Fruit fly (Drosophila melanogaster): ENCODE results near the gene SA1.
A peak's percentile ranks its signal among the peaks of the same experiment; 100 is the strongest.

The SA1 gene

DNA sequence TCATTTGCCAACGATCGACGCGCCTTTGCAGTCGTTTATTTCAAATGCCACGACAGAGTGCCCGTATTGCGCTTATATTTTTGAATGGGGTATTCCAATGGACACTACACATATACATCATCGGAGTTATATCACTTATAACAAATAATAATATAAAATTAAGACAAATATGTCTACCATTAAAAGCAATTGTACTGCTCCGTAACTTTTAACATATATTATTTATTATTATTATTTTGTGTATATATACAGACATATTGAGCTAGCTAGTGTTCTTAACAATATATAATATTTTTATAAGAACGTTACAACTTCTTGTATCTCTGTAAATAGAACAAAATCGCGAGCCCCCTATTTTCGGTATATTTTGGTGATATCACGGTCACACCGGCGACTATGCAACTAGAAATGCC, 13.8 kb downstream of the SA1 start, which contains the start of the genes sip2 and Coprox (continued):
- TF ChIP-seq toy (GFP tag; IDR thresholded peaks at IDR 0.05), result no peak
- TF ChIP-seq CG6765 (GFP tag; optimal IDR thresholded peaks at IDR 0.05), result no peak
- peak; percentile 73 for TF ChIP-seq Ssrp (tag; optimal IDR thresholded peaks at IDR 0.05)
- TF ChIP-seq gem (tag; optimal IDR thresholded peaks at IDR 0.05), result peak; percentile 87
- no peak for TF ChIP-seq CG8089 (GFP tag; optimal IDR thresholded peaks at IDR 0.05)
- TF ChIP-seq wek (GFP tag; optimal IDR thresholded peaks at IDR 0.05), result peak; percentile 95
- peak; percentile 19 for TF ChIP-seq CG18764 (GFP tag; optimal IDR thresholded peaks at IDR 0.05)
- no peak for TF ChIP-seq CG3065 (GFP tag; optimal IDR thresholded peaks at IDR 0.05)
- 0 out of 2 replicates have a peak, but pooled peaks have one; percentile 17 for TF ChIP-seq wdn (GFP tag; IDR thresholded peaks at IDR 0.05)
- TF ChIP-seq ind (GFP tag; optimal IDR thresholded peaks at IDR 0.05), result peak; percentile 69
- no peak for TF ChIP-seq NK7.1 (GFP tag; optimal IDR thresholded peaks at IDR 0.05)
- peak; percentile 50 for TF ChIP-seq Chrac-16 (GFP tag; optimal IDR thresholded peaks at IDR 0.05)
- TF ChIP-seq Ets97D (GFP tag; optimal IDR thresholded peaks at IDR 0.05), result no peak
- TF ChIP-seq CG12659 (GFP tag; optimal IDR thresholded peaks at IDR 0.05), result peak; percentile 75
- TF ChIP-seq CG7556 (GFP tag; optimal IDR thresholded peaks at IDR 0.05), result peak; percentile 71
- no peak for TF ChIP-seq CG11247 (GFP tag; IDR thresholded peaks at IDR 0.05)
- no peak for TF ChIP-seq CHES-1-like (GFP tag; optimal IDR thresholded peaks at IDR 0.05)
- peak; percentile 62 for TF ChIP-seq CG3995 (GFP tag; optimal IDR thresholded peaks at IDR 0.05)
- peak; percentile 62 for TF ChIP-seq CG2116 (GFP tag; optimal IDR thresholded peaks at IDR 0.05)
- peak; percentile 63 for TF ChIP-seq CG10209 (GFP tag; optimal IDR thresholded peaks at IDR 0.05)
- TF ChIP-seq CG17802 (tag; optimal IDR thresholded peaks at IDR 0.05), result peak; percentile 29
- no peak for TF ChIP-seq C15 (GFP tag; IDR thresholded peaks at IDR 0.05)
- no peak for TF ChIP-seq CG11398 (GFP tag; optimal IDR thresholded peaks at IDR 0.05)
- TF ChIP-seq CG18599 (GFP tag; optimal IDR thresholded peaks at IDR 0.05), result peak; percentile 75
- peak; percentile 43; the same call in 1 of the 2 replicates for TF ChIP-seq sisA (GFP tag; IDR thresholded peaks at IDR 0.05)
- peak; percentile 50 for TF ChIP-seq fd3F (GFP tag; optimal IDR thresholded peaks at IDR 0.05)
- TF ChIP-seq CG31365 (tag; optimal IDR thresholded peaks at IDR 0.05), result no peak
- peak; percentile 76 for TF ChIP-seq phol (tag; optimal IDR thresholded peaks at IDR 0.05)
- peak; percentile 29; the same call in 1 of the 2 replicates for TF ChIP-seq HLH3B (GFP tag; IDR thresholded peaks at IDR 0.05)
- TF ChIP-seq Lim3 (GFP tag; IDR thresholded peaks at IDR 0.05), result no peak
- TF ChIP-seq ewg (GFP tag; optimal IDR thresholded peaks at IDR 0.05), result peak; percentile 27
- TF ChIP-seq luna (GFP tag; optimal IDR thresholded peaks at IDR 0.05), result no peak
- TF ChIP-seq H2.0 (GFP tag; IDR thresholded peaks at IDR 0.05), result peak; percentile 48
- TF ChIP-seq CG11093 (GFP tag; IDR thresholded peaks at IDR 0.05), result no peak
- TF ChIP-seq ap (GFP tag; IDR thresholded peaks at IDR 0.05), result no peak
- peak; percentile 18 for TF ChIP-seq NfI (GFP tag; optimal IDR thresholded peaks at IDR 0.05)
- peak; percentile 39 for TF ChIP-seq pzg (GFP tag; optimal IDR thresholded peaks at IDR 0.05)
- peak; percentile 60 for TF ChIP-seq Nf-YB (GFP tag; optimal IDR thresholded peaks at IDR 0.05)
- TF ChIP-seq Fer2 (tag; optimal IDR thresholded peaks at IDR 0.05), result peak; percentile 53
- TF ChIP-seq zen (tag; optimal IDR thresholded peaks at IDR 0.05), result peak; percentile 64
- TF ChIP-seq pita (GFP tag; optimal IDR thresholded peaks at IDR 0.05), result no peak
- peak; percentile 68 for TF ChIP-seq CG13775 (GFP tag; optimal IDR thresholded peaks at IDR 0.05)
- TF ChIP-seq CG9727 (GFP tag; optimal IDR thresholded peaks at IDR 0.05), result peak; percentile 69
- TF ChIP-seq Oli (tag; optimal IDR thresholded peaks at IDR 0.05), result peak; percentile 37
- no peak for TF ChIP-seq Dref (GFP tag; IDR thresholded peaks at IDR 0.05)
- TF ChIP-seq sim (GFP tag; IDR thresholded peaks at IDR 0.05), result no peak
- TF ChIP-seq Dek (tag; optimal IDR thresholded peaks at IDR 0.05), result peak; percentile 74
- peak; percentile 52; the same call in 1 of the 2 replicates for TF ChIP-seq Atf6 (GFP tag; IDR thresholded peaks at IDR 0.05)
- TF ChIP-seq pb (GFP tag; optimal IDR thresholded peaks at IDR 0.05), result no peak
- no peak for TF ChIP-seq D (optimal IDR thresholded peaks at IDR 0.05)
- TF ChIP-seq D (GFP tag; optimal IDR thresholded peaks at IDR 0.05), result no peak

All from whole organism, embryonic.